Worm (Caenorhabditis elegans) whole organism, young adult: Measurements from ENCODE around the gene F26F2.11.

Experiments used
- B0261.1 ChIP-seq: sonication (generic microtip); optimal IDR thresholded peaks from 2 replicates; lab custom pipeline; 2016; ENCODE audit warnings: mild to moderate bottlenecking, missing genetic modification characterization, moderate library complexity, missing compliant biosample characterization
- F55B11.4 ChIP-seq: sonication (generic microtip); optimal IDR thresholded peaks from 2 replicates; lab custom pipeline; 2016; ENCODE audit warnings: missing compliant biosample characterization, missing genetic modification characterization, borderline replicate concordance; ENCODE audit not compliant: insufficient read depth
- F57A8.1 ChIP-seq: fragments of 200-800 bp; sonication (Bioruptor generic); optimal IDR thresholded peaks from 2 replicates; lab custom pipeline; 2018; ENCODE audit warnings: mild to moderate bottlenecking, missing genetic modification characterization, moderate library complexity, missing compliant biosample characterization
- K12H6.12 ChIP-seq: fragments of 200-800 bp; sonication (Bioruptor generic); optimal IDR thresholded peaks from 2 replicates; lab custom pipeline; 2018; ENCODE audit warnings: mild to moderate bottlenecking, missing genetic modification characterization, missing compliant biosample characterization
- T26A5.8 ChIP-seq: sonication (generic microtip); optimal IDR thresholded peaks from 2 replicates; lab custom pipeline; 2016; ENCODE audit warnings: missing genetic modification characterization, missing compliant biosample characterization
- Y56A3A.18 ChIP-seq: fragments of 200-800 bp; sonication (Bioruptor generic); IDR thresholded peaks from 2 replicates; pipeline ENCODE4 v1.3.6; 2022; ENCODE audit warnings: missing genetic modification reagents, missing genetic modification characterization, missing compliant biosample characterization
- aptf-2 ChIP-seq: fragments of 200-800 bp; sonication (Bioruptor generic); conservative IDR thresholded peaks from 2 replicates; pipeline ENCODE4 v1.3.6; 2022; ENCODE audit warnings: missing genetic modification reagents, missing genetic modification characterization, missing compliant biosample characterization
- atf-7 ChIP-seq: sonication (generic microtip); optimal IDR thresholded peaks from 2 replicates; lab custom pipeline; 2017; ENCODE audit warnings: mild to moderate bottlenecking, missing genetic modification characterization, missing compliant biosample characterization
- athp-1 ChIP-seq: sonication (generic microtip); optimal IDR thresholded peaks from 2 replicates; lab custom pipeline; 2017; ENCODE audit warnings: mild to moderate bottlenecking, missing genetic modification characterization, missing compliant biosample characterization
- bed-1 ChIP-seq: fragments of 200-800 bp; sonication (Bioruptor generic); IDR thresholded peaks from 2 replicates; pipeline ENCODE4 v1.3.6; 2022; ENCODE audit warnings: missing genetic modification reagents, missing genetic modification characterization, missing compliant biosample characterization
- cebp-2 ChIP-seq: fragments of 200-800 bp; sonication (Bioruptor generic); IDR thresholded peaks from 2 replicates; pipeline ENCODE4 v1.3.6; 2022; ENCODE audit warnings: missing genetic modification characterization, missing compliant biosample characterization
- ceh-40 ChIP-seq: fragments of 200-800 bp; sonication (Bioruptor generic); IDR thresholded peaks from 2 replicates; pipeline ENCODE4 v1.3.6; 2022; ENCODE audit warnings: missing genetic modification characterization, missing compliant biosample characterization
- chd-7 ChIP-seq: sonication (generic microtip); optimal IDR thresholded peaks from 2 replicates; lab custom pipeline; 2016; ENCODE audit warnings: mild to moderate bottlenecking, missing genetic modification characterization, moderate library complexity, missing compliant biosample characterization
- die-1 ChIP-seq: sonication (generic microtip); optimal IDR thresholded peaks from 2 replicates; lab custom pipeline; 2016; ENCODE audit warnings: missing genotype, mild to moderate bottlenecking, missing genetic modification characterization, missing compliant biosample characterization
- dox-1 ChIP-seq: fragments of 200-800 bp; sonication (Bioruptor generic); IDR thresholded peaks from 2 replicates; pipeline ENCODE4 v1.3.6; 2022; ENCODE audit warnings: missing genetic modification reagents, missing genetic modification characterization, missing compliant biosample characterization
- dpl-1 ChIP-seq: fragments of 150-350 bp; optimal IDR thresholded peaks from 2 replicates; lab custom pipeline; 2014; ENCODE audit warnings: missing biosample characterization, missing genetic modification reagents, missing genetic modification characterization
- egrh-3 ChIP-seq: fragments of 200-800 bp; sonication (Bioruptor generic); IDR thresholded peaks from 2 replicates; pipeline ENCODE4 v1.3.6; 2022; ENCODE audit warnings: missing genetic modification reagents, missing genetic modification characterization, missing compliant biosample characterization
- ets-4 ChIP-seq: fragments of 200-800 bp; sonication (Bioruptor generic); optimal IDR thresholded peaks from 2 replicates; lab custom pipeline; 2018; ENCODE audit warnings: mild to moderate bottlenecking, missing genetic modification characterization, missing compliant biosample characterization
- gei-17 ChIP-seq: fragments of 200-800 bp; sonication (Bioruptor generic); optimal IDR thresholded peaks from 2 replicates; lab custom pipeline; 2018; ENCODE audit warnings: mild to moderate bottlenecking, missing genetic modification characterization, missing compliant biosample characterization
- hmg-1.2 ChIP-seq: fragments of 200-800 bp; sonication (Bioruptor generic); IDR thresholded peaks from 2 replicates; pipeline ENCODE4 v1.3.6; 2022; ENCODE audit warnings: missing genetic modification reagents, missing genetic modification characterization, missing compliant biosample characterization
- hmg-20 ChIP-seq: fragments of 200-800 bp; sonication (Bioruptor generic); IDR thresholded peaks from 2 replicates; pipeline ENCODE4 v1.3.6; 2022; ENCODE audit warnings: missing genetic modification reagents, missing genetic modification characterization, missing compliant biosample characterization
- lag-1 ChIP-seq: fragments of 200-800 bp; sonication (Bioruptor generic); IDR thresholded peaks from 2 replicates; pipeline ENCODE4 v1.3.6; 2022; ENCODE audit warnings: missing genetic modification reagents, missing genetic modification characterization, missing compliant biosample characterization
- let-607 ChIP-seq, 2 experiments: fragments of 200-800 bp in 1 of 2; sonication (Bioruptor generic) in 1 of 2; sonication (generic microtip) in 1 of 2; optimal IDR thresholded peaks; 2 replicates each; lab custom pipeline; 2016 to 2018; ENCODE audit warnings: mild to moderate bottlenecking in 2 of 2, missing compliant biosample characterization in 2 of 2, missing genetic modification characterization in 2 of 2, moderate library complexity in 2 of 2, missing genotype in 1 of 2
- lin-40 ChIP-seq: sonication (generic microtip); optimal IDR thresholded peaks from 2 replicates; lab custom pipeline; 2016; ENCODE audit warnings: missing genetic modification characterization, mild to moderate bottlenecking, missing compliant biosample characterization, missing genotype, missing genetic modification reagents
- lir-1 ChIP-seq: fragments of 200-800 bp; sonication (Bioruptor generic); conservative IDR thresholded peaks from 2 replicates; pipeline ENCODE4 v1.3.6; 2022; ENCODE audit warnings: missing genetic modification reagents, missing genetic modification characterization, missing compliant biosample characterization
- mes-4 ChIP-seq: sonication (generic microtip); optimal IDR thresholded peaks from 2 replicates; lab custom pipeline; 2016; ENCODE audit warnings: missing genotype, missing genetic modification characterization, missing compliant biosample characterization
- nfya-2 ChIP-seq: fragments of 200-800 bp; sonication (Bioruptor generic); IDR thresholded peaks from 2 replicates; pipeline ENCODE4 v1.3.6; 2022; ENCODE audit warnings: missing genetic modification reagents, missing genetic modification characterization, missing compliant biosample characterization
- nhr-120 ChIP-seq: fragments of 200-800 bp; sonication (Bioruptor generic); IDR thresholded peaks from 2 replicates; pipeline ENCODE4 v1.3.6; 2022; ENCODE audit warnings: missing genetic modification characterization, missing compliant biosample characterization
- nhr-179 ChIP-seq: sonication (generic microtip); optimal IDR thresholded peaks from 2 replicates; lab custom pipeline; 2016; ENCODE audit warnings: mild to moderate bottlenecking, missing genetic modification characterization, missing compliant biosample characterization
- nhr-90 ChIP-seq: sonication (generic microtip); optimal IDR thresholded peaks from 2 replicates; lab custom pipeline; 2016; ENCODE audit warnings: missing genotype, mild to moderate bottlenecking, missing genetic modification characterization, missing compliant biosample characterization
- pbrm-1 ChIP-seq: fragments of 200-800 bp; sonication (Bioruptor generic); IDR thresholded peaks from 2 replicates; pipeline ENCODE4 v1.3.6; 2022; ENCODE audit warnings: missing genetic modification reagents, missing genetic modification characterization, missing compliant biosample characterization
- snpc-1.3 ChIP-seq: sonication (generic microtip); optimal IDR thresholded peaks from 2 replicates; lab custom pipeline; 2017; ENCODE audit warnings: missing genetic modification characterization, mild to moderate bottlenecking, missing compliant biosample characterization, antibody characterized with exemption, moderate library complexity, missing genotype, missing genetic modification reagents; ENCODE audit not compliant: insufficient read depth
- tbp1 ChIP-seq: fragments of 200-800 bp; sonication (Bioruptor generic); optimal IDR thresholded peaks from 2 replicates; lab custom pipeline; 2018; ENCODE audit warnings: mild to moderate bottlenecking, missing genetic modification characterization, missing compliant biosample characterization
- tlf-1 ChIP-seq: fragments of 200-800 bp; sonication (Bioruptor generic); optimal IDR thresholded peaks from 2 replicates; lab custom pipeline; 2018; ENCODE audit warnings: mild to moderate bottlenecking, missing genetic modification characterization, missing compliant biosample characterization
- unc-130 ChIP-seq: sonication (generic microtip); optimal IDR thresholded peaks from 2 replicates; lab custom pipeline; 2016; ENCODE audit warnings: missing genetic modification reagents, missing genetic modification characterization, missing compliant biosample characterization
- unc-62 ChIP-seq: fragments of 150-350 bp; optimal IDR thresholded peaks from 2 replicates; lab custom pipeline; 2014; ENCODE audit warnings: missing biosample characterization, missing genetic modification reagents, missing genetic modification characterization
- zfh-2 ChIP-seq: fragments of 200-800 bp; sonication (Bioruptor generic); conservative IDR thresholded peaks from 2 replicates; pipeline ENCODE4 v1.3.6; 2022; ENCODE audit warnings: missing genetic modification reagents, missing genetic modification characterization, missing compliant biosample characterization
- ztf-25 ChIP-seq: fragments of 200-800 bp; sonication (Bioruptor generic); IDR thresholded peaks from 2 replicates; pipeline ENCODE4 v1.3.6; 2022; ENCODE audit warnings: missing genetic modification reagents, missing genetic modification characterization, missing compliant biosample characterization
- ztf-28 ChIP-seq: fragments of 200-800 bp; sonication (Bioruptor generic); IDR thresholded peaks from 2 replicates; pipeline ENCODE4 v1.3.6; 2022; ENCODE audit warnings: missing genetic modification reagents, missing genetic modification characterization, missing compliant biosample characterization
- ztf-6 ChIP-seq: fragments of 200-800 bp; sonication (Bioruptor generic); IDR thresholded peaks from 2 replicates; pipeline ENCODE4 v1.3.6; 2022; ENCODE audit warnings: missing genetic modification reagents, missing genetic modification characterization, missing compliant biosample characterization

The F26F2.11 gene

DNA sequence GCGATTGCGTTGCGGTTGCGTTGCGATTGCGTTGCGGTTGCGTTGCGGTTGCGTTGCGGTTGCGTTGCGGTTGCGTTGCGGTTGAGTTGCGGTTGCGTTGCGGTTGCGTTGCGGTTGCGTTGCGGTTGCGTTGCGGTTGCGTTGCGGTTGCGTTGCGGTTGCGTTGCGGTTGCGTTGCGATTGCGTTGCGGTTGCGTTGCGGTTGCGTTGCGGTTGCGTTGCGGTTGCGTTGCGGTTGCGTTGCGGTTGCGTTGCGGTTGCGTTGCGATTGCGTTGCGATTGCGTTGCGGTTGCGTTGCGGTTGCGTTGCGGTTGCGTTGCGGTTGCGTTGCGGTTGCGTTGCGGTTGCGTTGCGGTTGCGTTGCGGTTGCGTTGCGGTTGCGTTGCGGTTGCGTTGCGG lies 10.3 kb upstream of the F26F2.11 start:
- peak; percentile 26; the same call in 1 of the 2 replicates for TF ChIP-seq zfh-2 (GFP tag; lab: Robert Waterston, UW)

DNA sequence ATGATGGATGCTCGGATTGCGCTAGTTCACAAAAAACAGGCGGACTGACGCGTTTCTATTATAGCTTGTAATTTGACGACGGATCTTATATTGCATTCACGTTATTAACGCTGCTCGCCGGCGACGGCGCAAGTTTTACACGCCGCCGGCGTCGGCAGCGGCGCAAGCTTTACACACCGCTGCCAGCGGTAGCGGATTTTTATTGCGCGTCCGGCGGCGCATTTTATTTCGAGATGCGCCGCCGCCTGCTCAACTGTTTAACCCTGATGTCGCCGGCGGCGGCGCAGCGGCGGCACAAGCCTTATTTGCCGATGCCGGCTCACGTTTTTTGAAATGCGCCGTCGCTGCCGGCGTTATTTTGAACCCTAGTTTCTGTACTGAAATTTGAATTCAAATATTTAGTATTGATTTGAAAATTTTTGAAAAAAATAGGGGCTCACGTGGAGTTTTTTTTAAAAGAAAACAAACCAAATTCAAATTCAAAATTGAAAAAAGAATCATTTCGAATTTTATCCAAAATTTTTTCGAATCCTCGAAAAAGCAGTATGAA lies 9.1 kb upstream of the F26F2.11 start, which contains the start of gene ttr-57:
TSS of gene ttr-57 (plus strand) at position 500 of the 550 bp plus-strand sequence.
- TF ChIP-seq atf-7 (no peak), egrh-3 (GFP tag; lab: Robert Waterston, UW) (peak; percentile 57; the same call in 1 of the 2 replicates), zfh-2 (GFP tag; lab: Robert Waterston, UW) (peak; percentile 84)

DNA sequence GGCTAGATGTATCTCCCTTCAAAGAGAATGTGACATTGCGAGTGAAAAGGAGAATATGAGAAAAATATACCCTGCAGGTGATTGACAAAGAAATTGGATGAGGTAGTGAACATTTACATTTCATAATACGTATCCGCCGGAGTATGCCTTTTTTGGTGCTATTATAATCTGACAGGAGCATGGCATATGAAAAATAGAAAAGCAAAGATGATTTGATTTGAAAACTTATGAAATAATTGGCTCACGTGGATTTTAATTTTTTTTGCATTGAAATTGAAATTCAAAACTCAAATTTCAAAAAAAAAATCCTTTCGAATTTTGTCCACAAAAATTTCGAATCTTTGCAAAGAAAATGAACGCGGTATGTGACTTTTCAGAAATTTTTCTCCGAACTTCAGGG lies 7.5 kb upstream of the F26F2.11 start, which contains the start of gene ttr-11:
TSS of gene ttr-11 (plus strand) at position 301 of the 400 bp plus-strand sequence.
- TF ChIP-seq dox-1 (GFP tag; lab: Robert Waterston, UW) (no peak), bed-1 (no peak), hmg-1.2 (GFP tag; lab: Robert Waterston, UW) (no peak), dpl-1 (GFP tag; lab: Kevin White, UChicago) (no peak), tlf-1 (GFP tag; lab: Kevin White, UChicago) (no peak), athp-1 (tag; lab: Kevin White, UChicago) (no peak), tbp1 (GFP tag; lab: Kevin White, UChicago) (no peak), ceh-40 (GFP tag; lab: Robert Waterston, UW) (no peak), B0261.1 (tag; lab: Kevin White, UChicago) (no peak), nfya-2 (GFP tag; lab: Robert Waterston, UW) (no peak), cebp-2 (GFP tag; lab: Robert Waterston, UW) (no peak), lin-40 (tag; lab: Kevin White, UChicago) (no peak), chd-7 (tag; lab: Kevin White, UChicago) (no peak), ets-4 (GFP tag; lab: Kevin White, UChicago) (no peak), Y56A3A.18 (GFP tag; lab: Robert Waterston, UW) (no peak), ztf-28 (GFP tag; lab: Robert Waterston, UW) (no peak), F55B11.4 (tag; lab: Kevin White, UChicago) (no peak), aptf-2 (GFP tag; lab: Robert Waterston, UW) (no peak), ztf-25 (GFP tag; lab: Robert Waterston, UW) (no peak)

DNA sequence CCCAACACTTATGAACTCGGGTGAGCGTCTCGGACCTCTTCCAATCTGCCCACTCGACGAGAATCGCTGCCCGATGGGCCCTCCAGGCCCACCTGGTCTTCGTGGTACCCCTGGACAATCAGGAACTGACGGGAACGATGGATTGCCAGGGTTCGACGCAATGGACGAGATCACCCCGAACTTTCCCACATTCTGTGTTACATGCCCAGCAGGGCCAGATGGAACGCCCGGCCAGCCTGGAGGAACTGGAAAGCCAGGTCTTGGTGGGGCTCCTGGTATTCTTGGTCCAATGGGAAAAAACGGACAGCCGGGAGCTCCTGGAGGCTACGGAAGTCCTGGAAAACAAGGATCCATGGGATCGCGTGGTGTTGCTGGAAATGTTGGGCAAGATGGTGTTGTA lies 5.2 kb upstream of the F26F2.11 start:
- TF ChIP-seq athp-1 (tag; lab: Kevin White, UChicago) (no peak), lag-1 (GFP tag; lab: Robert Waterston, UW) (0 out of 2 replicates have a peak, but pooled peaks have one; percentile 75), lir-1 (GFP tag; lab: Robert Waterston, UW) (no peak), pbrm-1 (GFP tag; lab: Robert Waterston, UW) (no peak), snpc-1.3 (tag; lab: Kevin White, UChicago) (no peak), zfh-2 (GFP tag; lab: Robert Waterston, UW) (peak; percentile 55; the same call in 1 of the 2 replicates), ztf-6 (GFP tag; lab: Robert Waterston, UW) (no peak)

DNA sequence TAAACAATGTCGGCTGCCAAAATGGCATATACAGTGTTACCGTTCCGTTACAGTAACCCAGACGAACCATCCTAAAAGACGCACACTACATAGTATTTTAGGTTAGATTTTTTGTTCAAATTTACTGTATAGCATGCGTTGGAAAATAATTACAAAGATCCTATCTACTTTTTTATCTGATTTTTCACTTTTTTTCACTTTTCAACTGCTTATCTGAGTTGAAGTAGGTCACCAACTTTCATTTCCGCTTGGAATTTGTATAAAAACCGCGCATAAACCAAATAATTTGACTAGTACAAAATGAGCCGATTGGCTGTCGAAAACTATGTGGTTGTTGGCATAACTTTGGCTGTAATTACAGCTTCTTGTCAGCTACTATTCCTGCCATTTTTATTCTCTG lies 4.2 kb upstream of the F26F2.11 start, which contains the start of gene col-163:
TSS of gene col-163 (plus strand) at position 301 of the 400 bp plus-strand sequence.
- TF ChIP-seq F57A8.1: no peak
- TF ChIP-seq T26A5.8 (tag; lab: Kevin White, UChicago): no peak
- no peak for TF ChIP-seq unc-62 (GFP tag; lab: Kevin White, UChicago)
- no peak for TF ChIP-seq unc-130 (GFP tag; lab: Kevin White, UChicago)
- no peak for TF ChIP-seq K12H6.12 (tag; lab: Kevin White, UChicago)
- no peak for TF ChIP-seq nhr-179 (tag; lab: Kevin White, UChicago)
- no peak for TF ChIP-seq bed-1
- TF ChIP-seq nhr-90 (tag; lab: Kevin White, UChicago): no peak
- TF ChIP-seq dox-1 (GFP tag; lab: Robert Waterston, UW): no peak
- no peak for TF ChIP-seq gei-17 (GFP tag; lab: Kevin White, UChicago)
- no peak for TF ChIP-seq mes-4 (tag; lab: Kevin White, UChicago)
- no peak for TF ChIP-seq nhr-120
- no peak for TF ChIP-seq let-607 (tag; optimal IDR thresholded peaks at IDR 0.05; lab: Kevin White, UChicago)
- TF ChIP-seq egrh-3 (GFP tag; lab: Robert Waterston, UW): no peak
- no peak for TF ChIP-seq die-1 (tag; lab: Kevin White, UChicago)
- no peak for TF ChIP-seq hmg-20 (GFP tag; lab: Robert Waterston, UW)
- TF ChIP-seq, all 124 proteins: peak for 0
